Worm (Caenorhabditis elegans): ENCODE measurements around the gene F31D5.6.

Gene F31D5.6

ce11 chrII:4237701-4238214 lies 28.3 kb downstream of the F31D5.6 start, which contains the start of the genes fbxc-44 and C16A11.2 (continued):
- TF ChIP-seq sea-2 (GFP tag; IDR thresholded peaks at IDR 0.05) (no peak), ceh-40 (GFP tag; IDR thresholded peaks at IDR 0.05) (no peak), rpc-1 (optimal IDR thresholded peaks at IDR 0.05) (peak; percentile 13), rpc-1 (tag; optimal IDR thresholded peaks at IDR 0.05) (no peak), K12H6.12 (tag; optimal IDR thresholded peaks at IDR 0.05) (no peak), K11D2.4 (GFP tag; IDR thresholded peaks at IDR 0.05) (no peak), cebp-1 (GFP tag; IDR thresholded peaks at IDR 0.05) (no peak), cebp-1 (tag; optimal IDR thresholded peaks at IDR 0.05) (peak; percentile 52), lin-40 (tag; optimal IDR thresholded peaks at IDR 0.05) (no peak), aptf-3 (GFP tag; IDR thresholded peaks at IDR 0.05) (no peak), C06A6.2 (GFP tag; conservative IDR thresholded peaks at IDR 0.05) (no peak), B0019.2 (GFP tag; conservative IDR thresholded peaks at IDR 0.05) (no peak), attf-3 (GFP tag; conservative IDR thresholded peaks at IDR 0.05) (no peak), lsy-27 (tag; optimal IDR thresholded peaks at IDR 0.05; ENCODE audit: borderline replicate concordance, insufficient read depth) (no peak), hmg-20 (GFP tag; IDR thresholded peaks at IDR 0.05) (no peak), madf-8 (GFP tag; conservative IDR thresholded peaks at IDR 0.05) (peak; percentile 83), let-607 (tag; optimal IDR thresholded peaks at IDR 0.05) (peak in 1 of 2 experiments; percentile 9), bed-1 (GFP tag; IDR thresholded peaks at IDR 0.05) (no peak), sdz-38 (tag; optimal IDR thresholded peaks at IDR 0.05) (no peak), Y79H2A.3 (GFP tag; conservative IDR thresholded peaks at IDR 0.05) (no peak), F52B5.7 (tag; optimal IDR thresholded peaks at IDR 0.05) (no peak), snpc-1.3 (tag; optimal IDR thresholded peaks at IDR 0.05; ENCODE audit: insufficient read depth) (peak; percentile 17), dpl-1 (GFP tag; optimal IDR thresholded peaks at IDR 0.05) (no peak), ztf-28 (GFP tag; IDR thresholded peaks at IDR 0.05) (no peak), B0035.1 (tag; optimal IDR thresholded peaks at IDR 0.05) (no peak), nhr-90 (tag; optimal IDR thresholded peaks at IDR 0.05) (no peak), F33H1.4 (GFP tag; IDR thresholded peaks at IDR 0.05) (peak; percentile 94), akir-1 (GFP tag; optimal IDR thresholded peaks at IDR 0.05) (no peak), nhr-80 (tag; optimal IDR thresholded peaks at IDR 0.05) (no peak), ccch-3 (GFP tag; optimal IDR thresholded peaks at IDR 0.05) (no peak), attf-5 (GFP tag; optimal IDR thresholded peaks at IDR 0.05) (no peak), F10E7.11 (tag; optimal IDR thresholded peaks at IDR 0.05) (no peak)

- TF ChIP-seq zim-3 (tag; optimal IDR thresholded peaks at IDR 0.05) = no peak
- no peak for TF ChIP-seq T26A5.8 (tag; optimal IDR thresholded peaks at IDR 0.05)
- TF ChIP-seq pha-4 (tag; optimal IDR thresholded peaks at IDR 0.05) = no peak
- TF ChIP-seq attf-3 (GFP tag; conservative IDR thresholded peaks at IDR 0.05) = no peak
Measured at ce11 chrII:4238963-4239362, 29.5 kb downstream of the F31D5.6 start.

- TF ChIP-seq madf-10 (tag; optimal IDR thresholded peaks at IDR 0.05) = no peak
- no peak for TF ChIP-seq ceh-100 (GFP tag; IDR thresholded peaks at IDR 0.05)
- TF ChIP-seq nhr-80 (tag; optimal IDR thresholded peaks at IDR 0.05) = no peak
- TF ChIP-seq T26A5.8 (tag; optimal IDR thresholded peaks at IDR 0.05) = no peak
- no peak for TF ChIP-seq tbp1 (GFP tag; optimal IDR thresholded peaks at IDR 0.05)
- TF ChIP-seq lsl-1 (GFP tag; optimal IDR thresholded peaks at IDR 0.05) = peak; percentile 79
- peak; percentile 27 for TF ChIP-seq xnd-1 (tag; optimal IDR thresholded peaks at IDR 0.05)
- no peak for TF ChIP-seq ztf-26 (tag; optimal IDR thresholded peaks at IDR 0.05)
- peak; percentile 57 for TF ChIP-seq madf-6 (GFP tag; IDR thresholded peaks at IDR 0.05)
Measured at ce11 chrII:4244959-4245358, 35.5 kb downstream of the F31D5.6 start.

Measured in whole organism, young adult.